Worm (Caenorhabditis elegans): ENCODE results near the gene C05D12.4.

C05D12.4 gene

ce11 chrII:11473525-11474181 is 42.0 kb downstream of the C05D12.4 start, which contains the start of the genes metl-1 and W02B12.11 (continued):
- peak; percentile 30 for TF ChIP-seq lir-3 (tag; optimal IDR thresholded peaks at IDR 0.05; ENCODE audit: poor library complexity)
- TF ChIP-seq sup-37 (GFP tag; optimal IDR thresholded peaks at IDR 0.05): peak; percentile 9
- TF ChIP-seq nhr-11 (tag; optimal IDR thresholded peaks at IDR 0.05): peak; percentile 49
- TF ChIP-seq sptf-1 (tag; optimal IDR thresholded peaks at IDR 0.05): no peak
- TF ChIP-seq fkh-8 (tag; optimal IDR thresholded peaks at IDR 0.05): peak; percentile 79
- TF ChIP-seq elt-3 (tag; optimal IDR thresholded peaks at IDR 0.05): peak in 3 of 6 experiments; percentile 19 to 84 (median 72)
- TF ChIP-seq F16B12.6 (tag; optimal IDR thresholded peaks at IDR 0.05): peak; percentile 54
- TF ChIP-seq ceh-88 (GFP tag; IDR thresholded peaks at IDR 0.05): 0 out of 2 replicates have a peak, but pooled peaks have one; percentile 40
- TF ChIP-seq swsn-7 (tag; optimal IDR thresholded peaks at IDR 0.05): peak; percentile 90
- TF ChIP-seq nhr-20 (tag; optimal IDR thresholded peaks at IDR 0.05): peak; percentile 89
- TF ChIP-seq isw-1 (GFP tag; IDR thresholded peaks at IDR 0.05): peak; percentile 82
- TF ChIP-seq ztf-11 (tag; optimal IDR thresholded peaks at IDR 0.05): peak in 1 of 2 experiments; percentile 55
- no peak for TF ChIP-seq egl-27 (tag; optimal IDR thresholded peaks at IDR 0.05)
- peak; percentile 4 for TF ChIP-seq hpl-2 (GFP tag; optimal IDR thresholded peaks at IDR 0.05)
- peak; percentile 39 for TF ChIP-seq nhr-77 (tag; optimal IDR thresholded peaks at IDR 0.05)
- no peak for TF ChIP-seq unc-62 (GFP tag; optimal IDR thresholded peaks at IDR 0.05)
- TF ChIP-seq ztf-4 (tag; optimal IDR thresholded peaks at IDR 0.05): peak; percentile 80
- TF ChIP-seq dpl-1 (GFP tag; optimal IDR thresholded peaks at IDR 0.05): peak; percentile 74 to 81 (median 81)
- peak; percentile 74 for TF ChIP-seq irx-1 (tag; optimal IDR thresholded peaks at IDR 0.05)
- TF ChIP-seq zip-4 (GFP tag; optimal IDR thresholded peaks at IDR 0.05): peak; percentile 70
- peak; percentile 70 for TF ChIP-seq ceh-8 (GFP tag; optimal IDR thresholded peaks at IDR 0.05)
- no peak for TF ChIP-seq pqm-1 (tag; optimal IDR thresholded peaks at IDR 0.05)
- TF ChIP-seq ceh-63 (GFP tag; optimal IDR thresholded peaks at IDR 0.05): no peak
- peak; percentile 92 for TF ChIP-seq nhr-19 (GFP tag; conservative IDR thresholded peaks at IDR 0.05)
- TF ChIP-seq mef-2 (tag; optimal IDR thresholded peaks at IDR 0.05): no peak
- TF ChIP-seq nhr-71 (tag; optimal IDR thresholded peaks at IDR 0.05): peak; percentile 92
- no peak for TF ChIP-seq nhr-12 (tag; optimal IDR thresholded peaks at IDR 0.05)
- peak; percentile 41 for TF ChIP-seq elt-2 (tag; optimal IDR thresholded peaks at IDR 0.05)
- TF ChIP-seq lin-14 (GFP tag; optimal IDR thresholded peaks at IDR 0.05): no peak
- peak; percentile 88 for TF ChIP-seq C16A3.4 (tag; optimal IDR thresholded peaks at IDR 0.05)
- peak; percentile 69 for TF ChIP-seq C04F5.9 (tag; optimal IDR thresholded peaks at IDR 0.05)
- peak; percentile 46 for TF ChIP-seq zag-1 (tag; optimal IDR thresholded peaks at IDR 0.05)
- TF ChIP-seq ets-5 (GFP tag; IDR thresholded peaks at IDR 0.05): no peak
- TF ChIP-seq lsy-2 (tag; optimal IDR thresholded peaks at IDR 0.05): peak; percentile 90 to 94
- peak; percentile 46 for TF ChIP-seq fkh-4 (tag; optimal IDR thresholded peaks at IDR 0.05; ENCODE audit: borderline replicate concordance)
- TF ChIP-seq blmp-1 (tag; optimal IDR thresholded peaks at IDR 0.05): peak; percentile 66
- peak; percentile 88 for TF ChIP-seq lin-39 (tag; optimal IDR thresholded peaks at IDR 0.05)
- TF ChIP-seq aly-2 (tag; optimal IDR thresholded peaks at IDR 0.05): peak; percentile 29
- peak; percentile 34 for TF ChIP-seq sox-4 (tag; optimal IDR thresholded peaks at IDR 0.05)
- TF ChIP-seq fkh-10 (GFP tag; optimal IDR thresholded peaks at IDR 0.05): peak; percentile 51
- peak; percentile 71 for TF ChIP-seq jun-1 (tag; optimal IDR thresholded peaks at IDR 0.05)
- peak; percentile 69 for TF ChIP-seq lin-15B (tag; optimal IDR thresholded peaks at IDR 0.05)
- no peak for TF ChIP-seq unc-30 (tag; optimal IDR thresholded peaks at IDR 0.05)
- TF ChIP-seq pag-3 (tag; optimal IDR thresholded peaks at IDR 0.05; ENCODE audit: borderline replicate concordance, insufficient read depth): no peak
- peak; percentile 83 to 85 for TF ChIP-seq lin-35 (GFP tag; optimal IDR thresholded peaks at IDR 0.05)
- TF ChIP-seq mab-9 (GFP tag; IDR thresholded peaks at IDR 0.05): peak; percentile 78
- peak; percentile 86 to 93 (median 90) for TF ChIP-seq ceh-82 (tag; optimal IDR thresholded peaks at IDR 0.05)
- TF ChIP-seq ces-1 (GFP tag; optimal IDR thresholded peaks at IDR 0.05): no peak
- no peak for TF ChIP-seq vab-15 (tag; optimal IDR thresholded peaks at IDR 0.05)
- peak; percentile 74 for TF ChIP-seq aha-1 (tag; optimal IDR thresholded peaks at IDR 0.05)
- peak; percentile 88 for TF ChIP-seq tbx-2 (tag; optimal IDR thresholded peaks at IDR 0.05)

Data from whole organism, L1 larva.